Fruit fly (Drosophila melanogaster): ENCODE data around the gene fy.

fy gene

dm6 chr2L:8414887-8415883 lies 12.1 kb upstream of the fy start, which contains the start of the genes CG13398 and Akap200 (continued):
- TF ChIP-seq CG14710 (tag; optimal IDR thresholded peaks at IDR 0.05) (peak; percentile 66), Bgb (GFP tag; IDR thresholded peaks at IDR 0.05; ENCODE audit: partially characterized antibody) (0 out of 2 replicates have a peak, but pooled peaks have one; percentile 19), z (GFP tag; IDR thresholded peaks at IDR 0.05) (no peak), so (GFP tag; IDR thresholded peaks at IDR 0.05) (no peak), Pdp1 (GFP tag; optimal IDR thresholded peaks at IDR 0.05) (peak in 1 of 2 experiments; percentile 32), chif (GFP tag; optimal IDR thresholded peaks at IDR 0.05) (no peak), CG6765 (GFP tag; optimal IDR thresholded peaks at IDR 0.05) (no peak), gem (tag; optimal IDR thresholded peaks at IDR 0.05) (no peak), CG11247 (GFP tag; IDR thresholded peaks at IDR 0.05) (0 out of 2 replicates have a peak, but pooled peaks have one; percentile 10), sima (GFP tag; optimal IDR thresholded peaks at IDR 0.05) (no peak), Dad (GFP tag; optimal IDR thresholded peaks at IDR 0.05) (no peak), CG17612 (GFP tag; IDR thresholded peaks at IDR 0.05) (no peak), Atf-2 (GFP tag; optimal IDR thresholded peaks at IDR 0.05) (no peak), CG10979 (tag; optimal IDR thresholded peaks at IDR 0.05) (no peak), CG9876 (GFP tag; optimal IDR thresholded peaks at IDR 0.05) (no peak), CG7556 (GFP tag; optimal IDR thresholded peaks at IDR 0.05) (no peak), CG6254 (GFP tag; optimal IDR thresholded peaks at IDR 0.05) (no peak), dm (GFP tag; optimal IDR thresholded peaks at IDR 0.05) (no peak), tx (GFP tag; optimal IDR thresholded peaks at IDR 0.05) (no peak), cato (GFP tag; optimal IDR thresholded peaks at IDR 0.05; ENCODE audit: borderline replicate concordance) (no peak), dmrt11E (tag; optimal IDR thresholded peaks at IDR 0.05) (no peak), CG17359 (tag; optimal IDR thresholded peaks at IDR 0.05) (no peak), eve (GFP tag; optimal IDR thresholded peaks at IDR 0.05) (no peak), Deaf1 (tag; optimal IDR thresholded peaks at IDR 0.05) (no peak), p53 (GFP tag; optimal IDR thresholded peaks at IDR 0.05) (no peak), scrt (GFP tag; optimal IDR thresholded peaks at IDR 0.05) (no peak), CG10654 (GFP tag; optimal IDR thresholded peaks at IDR 0.05) (no peak), abd-A (tag; optimal IDR thresholded peaks at IDR 0.05) (no peak), CG1832 (GFP tag; optimal IDR thresholded peaks at IDR 0.05) (no peak), pb (GFP tag; optimal IDR thresholded peaks at IDR 0.05) (no peak), CG1792 (GFP tag; optimal IDR thresholded peaks at IDR 0.05) (no peak), CG34224 (GFP tag; IDR thresholded peaks at IDR 0.05; ENCODE audit: partially characterized antibody) (no peak), CG7372 (GFP tag; IDR thresholded peaks at IDR 0.05) (no peak), ara (GFP tag; IDR thresholded peaks at IDR 0.05) (no peak), CG7357 (GFP tag; IDR thresholded peaks at IDR 0.05) (no peak), CG1233 (GFP tag; optimal IDR thresholded peaks at IDR 0.05) (no peak), CG15696 (tag; optimal IDR thresholded peaks at IDR 0.05) (peak; percentile 31), Atf3 (GFP tag; optimal IDR thresholded peaks at IDR 0.05) (no peak), luna (GFP tag; optimal IDR thresholded peaks at IDR 0.05) (no peak), CG17912 (GFP tag; optimal IDR thresholded peaks at IDR 0.05) (peak; percentile 24), Kr (GFP tag; optimal IDR thresholded peaks at IDR 0.05) (peak; percentile 12), CG1602 (GFP tag; optimal IDR thresholded peaks at IDR 0.05) (peak; percentile 31), CG16815 (GFP tag; optimal IDR thresholded peaks at IDR 0.05) (peak; percentile 33), Sox100B (GFP tag; optimal IDR thresholded peaks at IDR 0.05) (peak; percentile 44), H15 (GFP tag; IDR thresholded peaks at IDR 0.05) (no peak), CG2120 (GFP tag; optimal IDR thresholded peaks at IDR 0.05) (peak; percentile 48), Ptx1 (GFP tag; IDR thresholded peaks at IDR 0.05) (0 out of 2 replicates have a peak, but pooled peaks have one; percentile 32), sc (optimal IDR thresholded peaks at IDR 0.05) (no peak), sc (GFP tag; optimal IDR thresholded peaks at IDR 0.05) (no peak)
